Worm (Caenorhabditis elegans) whole organism, young adult: ENCODE data around the gene abcf-3.

ENCODE experiments used
- B0261.1 ChIP-seq: sonication (generic microtip); optimal IDR thresholded peaks from 2 replicates; lab custom pipeline; 2016; ENCODE audit warnings: mild to moderate bottlenecking, missing genetic modification characterization, moderate library complexity, missing compliant biosample characterization
- F23B12.7 ChIP-seq: sonication (generic microtip); optimal IDR thresholded peaks from 2 replicates; lab custom pipeline; 2017; ENCODE audit warnings: missing genetic modification characterization, mild to moderate bottlenecking, missing compliant biosample characterization, antibody characterized with exemption, moderate library complexity; ENCODE audit not compliant: insufficient read depth
- die-1 ChIP-seq: sonication (generic microtip); optimal IDR thresholded peaks from 2 replicates; lab custom pipeline; 2016; ENCODE audit warnings: missing genotype, mild to moderate bottlenecking, missing genetic modification characterization, missing compliant biosample characterization
- mes-4 ChIP-seq: sonication (generic microtip); optimal IDR thresholded peaks from 2 replicates; lab custom pipeline; 2016; ENCODE audit warnings: missing genotype, missing genetic modification characterization, missing compliant biosample characterization
- sdz-38 ChIP-seq: sonication (generic microtip); optimal IDR thresholded peaks from 2 replicates; lab custom pipeline; 2016; ENCODE audit warnings: missing genotype, missing genetic modification characterization, missing compliant biosample characterization
- snpc-3.4 ChIP-seq: sonication (generic microtip); optimal IDR thresholded peaks from 2 replicates; lab custom pipeline; 2017; ENCODE audit warnings: missing genetic modification characterization, mild to moderate bottlenecking, missing compliant biosample characterization, antibody characterized with exemption, moderate library complexity, missing genotype, missing genetic modification reagents

ce11 chrIII:6190810-6191209 lies 17.6 kb downstream of the abcf-3 start, which contains the start of gene C23G10.5:
- no peak for TF ChIP-seq snpc-3.4 (tag; lab: Kevin White, UChicago)
- no peak for TF ChIP-seq sdz-38 (tag; lab: Kevin White, UChicago)
- TF ChIP-seq B0261.1 (tag; lab: Kevin White, UChicago), result no peak
- TF ChIP-seq F23B12.7 (tag; lab: Kevin White, UChicago), result no peak
- no peak for TF ChIP-seq die-1
- no peak for TF ChIP-seq mes-4 (tag; lab: Kevin White, UChicago)
